Worm (Caenorhabditis elegans): ENCODE data around the gene kvs-5.

kvs-5 gene

DNA sequence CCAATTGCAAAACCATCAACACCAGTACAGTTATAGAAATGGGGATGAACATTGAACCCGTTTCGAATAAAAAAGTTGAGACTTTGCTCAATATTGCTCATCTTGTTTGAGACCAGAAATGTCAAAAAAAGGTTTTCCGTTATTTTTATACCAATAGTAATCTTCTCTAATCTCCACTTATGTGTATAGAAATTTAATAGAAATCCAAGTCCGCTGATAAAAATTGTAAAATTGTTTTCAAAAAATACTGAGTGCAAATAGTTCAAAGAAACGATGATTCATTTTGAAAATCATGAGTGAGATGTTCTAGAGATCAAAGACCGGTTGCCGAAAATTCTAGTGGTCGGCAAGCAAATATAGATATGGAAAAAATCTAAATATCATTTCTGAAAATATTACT lies 17.2 kb upstream of the kvs-5 start, which contains the start of gene Y55F3C.10:
Y55F3C.10 (minus strand) TSS at position 101 of the 400 bp plus-strand sequence.
- no peak for TF ChIP-seq akir-1 (GFP tag; optimal IDR thresholded peaks at IDR 0.05)
- no peak for TF ChIP-seq hlh-26 (GFP tag; conservative IDR thresholded peaks at IDR 0.05)
- no peak for TF ChIP-seq madf-8 (GFP tag; conservative IDR thresholded peaks at IDR 0.05)
- no peak for TF ChIP-seq dpff-1 (tag; optimal IDR thresholded peaks at IDR 0.05)
- no peak for TF ChIP-seq unc-62 (GFP tag; optimal IDR thresholded peaks at IDR 0.05)
- no peak for TF ChIP-seq lin-26 (GFP tag; IDR thresholded peaks at IDR 0.05)
- TF ChIP-seq Y95B8A.8 (GFP tag; IDR thresholded peaks at IDR 0.05) = no peak
- no peak for TF ChIP-seq ceh-58 (GFP tag; IDR thresholded peaks at IDR 0.05)
- TF ChIP-seq dpl-1 (GFP tag; optimal IDR thresholded peaks at IDR 0.05) = no peak
- TF ChIP-seq sea-2 (GFP tag; IDR thresholded peaks at IDR 0.05) = no peak
- no peak for TF ChIP-seq ceh-100 (GFP tag; IDR thresholded peaks at IDR 0.05)
- no peak for TF ChIP-seq F57A8.1 (GFP tag; optimal IDR thresholded peaks at IDR 0.05)
- TF ChIP-seq ceh-40 (GFP tag; IDR thresholded peaks at IDR 0.05) = no peak
- TF ChIP-seq ceh-91 (GFP tag; IDR thresholded peaks at IDR 0.05) = no peak
- TF ChIP-seq bed-2 (GFP tag; IDR thresholded peaks at IDR 0.05) = no peak
- TF ChIP-seq sptf-2 (GFP tag; optimal IDR thresholded peaks at IDR 0.05) = no peak
- no peak for TF ChIP-seq madf-10 (tag; optimal IDR thresholded peaks at IDR 0.05)
- TF ChIP-seq efl-1 (GFP tag; optimal IDR thresholded peaks at IDR 0.05) = no peak

DNA sequence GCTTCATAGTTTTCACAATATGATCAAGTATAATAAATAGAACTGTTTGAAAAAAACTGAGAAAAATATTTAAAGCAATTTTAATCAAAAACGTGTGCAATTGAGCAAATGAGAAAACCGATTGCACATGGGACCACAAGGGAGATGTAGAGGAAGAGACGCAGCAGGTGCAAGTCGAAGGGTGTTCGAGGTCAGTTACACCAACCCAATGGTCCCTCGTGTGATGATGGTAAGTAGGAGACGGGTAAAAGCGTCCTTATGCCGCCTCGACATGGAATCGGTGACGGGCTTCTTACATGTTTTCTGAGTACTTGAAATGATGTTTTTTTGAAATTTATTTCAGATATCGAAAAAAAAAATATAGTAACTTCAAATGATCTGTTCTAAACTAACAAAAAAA lies 8.5 kb upstream of the kvs-5 start, which contains the start of gene Y55F3C.9:
Y55F3C.9 (minus strand) TSS at position 101 of the 400 bp plus-strand sequence.
- TF ChIP-seq F57C9.4 (tag; optimal IDR thresholded peaks at IDR 0.05) = no peak

DNA sequence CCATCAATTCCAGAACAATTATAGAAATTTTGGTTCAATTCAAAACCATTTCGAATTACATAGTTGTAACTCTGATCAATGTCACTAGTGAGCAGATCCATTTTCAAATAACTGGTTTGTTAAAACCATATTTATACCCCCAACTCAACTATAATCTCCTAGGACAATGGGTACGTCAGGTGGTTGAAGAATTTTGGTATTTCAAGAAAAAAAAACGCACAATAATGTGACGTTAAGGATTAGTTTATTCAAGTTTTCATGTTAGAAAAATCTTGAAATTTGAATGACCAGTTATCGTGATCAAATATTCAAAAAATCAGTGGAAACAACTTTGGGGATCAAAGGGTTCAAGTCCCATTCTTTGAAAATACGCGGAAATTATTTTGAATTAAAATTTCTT lies 5.6 kb upstream of the kvs-5 start, which contains the start of gene srt-24:
srt-24 (minus strand) TSS at position 101 of the 400 bp plus-strand sequence.
- TF ChIP-seq hmg-1.2 (GFP tag; IDR thresholded peaks at IDR 0.05) (no peak), hrde-1 (tag; optimal IDR thresholded peaks at IDR 0.05; ENCODE audit: borderline replicate concordance) (no peak), F49E8.2 (tag; optimal IDR thresholded peaks at IDR 0.05; ENCODE audit: insufficient read depth) (no peak), egrh-3 (GFP tag; IDR thresholded peaks at IDR 0.05) (no peak), ztf-6 (GFP tag; IDR thresholded peaks at IDR 0.05) (no peak), ceh-27 (GFP tag; optimal IDR thresholded peaks at IDR 0.05) (no peak)

- TF ChIP-seq T26A5.8 (tag; optimal IDR thresholded peaks at IDR 0.05) = no peak
- TF ChIP-seq ets-4 (GFP tag; optimal IDR thresholded peaks at IDR 0.05) = no peak
- TF ChIP-seq aptf-2 (GFP tag; conservative IDR thresholded peaks at IDR 0.05) = no peak
- TF ChIP-seq sptf-2 (GFP tag; optimal IDR thresholded peaks at IDR 0.05) = no peak
- no peak for TF ChIP-seq ztf-28 (GFP tag; IDR thresholded peaks at IDR 0.05)
- TF ChIP-seq attf-3 (GFP tag; conservative IDR thresholded peaks at IDR 0.05) = no peak
- no peak for TF ChIP-seq repo-1 (tag; optimal IDR thresholded peaks at IDR 0.05)
- no peak for TF ChIP-seq hrde-1 (tag; optimal IDR thresholded peaks at IDR 0.05; ENCODE audit: borderline replicate concordance)
- TF ChIP-seq mes-4 (tag; optimal IDR thresholded peaks at IDR 0.05) = no peak
- TF ChIP-seq lin-40 (tag; optimal IDR thresholded peaks at IDR 0.05) = no peak
- no peak for TF ChIP-seq ceh-91 (GFP tag; IDR thresholded peaks at IDR 0.05)
- no peak for TF ChIP-seq madf-3 (GFP tag; IDR thresholded peaks at IDR 0.05)
- TF ChIP-seq ztf-6 (GFP tag; IDR thresholded peaks at IDR 0.05) = no peak
- no peak for TF ChIP-seq mcd-1 (GFP tag; IDR thresholded peaks at IDR 0.05)
- TF ChIP-seq bed-2 (GFP tag; IDR thresholded peaks at IDR 0.05) = no peak
These were observed 4.1 kb downstream of the kvs-5 start for ce11 chrIV:740674-741073.

Measured in whole organism, young adult.